Fruit fly (Drosophila melanogaster): ENCODE results near the gene mira.

The mira gene

DNA sequence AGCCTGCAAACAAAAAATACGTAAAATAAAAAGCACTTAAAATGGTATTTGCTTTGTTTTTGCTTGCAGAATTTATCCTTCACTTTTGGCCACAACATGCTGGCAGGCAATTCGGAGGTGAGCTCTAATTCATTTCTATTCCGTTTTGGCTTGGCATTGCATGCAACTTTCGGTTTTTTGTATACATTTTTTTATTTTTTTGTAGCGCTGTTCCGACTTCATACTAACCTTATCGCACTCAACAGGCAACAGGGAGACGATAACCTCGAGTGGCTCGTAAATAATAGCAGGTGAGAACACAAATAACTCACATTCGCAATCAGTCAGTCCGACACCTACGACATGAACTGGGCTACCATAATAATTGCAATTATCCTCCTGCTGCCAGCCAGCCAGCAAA lies 13.2 kb upstream of the mira start, which contains the start of gene CG4783:
CG4783 (plus strand) TSS at position 301 of the 400 bp plus-strand sequence.
- TF ChIP-seq fkh (GFP tag; optimal IDR thresholded peaks at IDR 0.05), result no peak
- peak; percentile 28 for TF ChIP-seq vri (GFP tag; optimal IDR thresholded peaks at IDR 0.05)

dm6 chr3R:19942312-19942711 lies 7.4 kb upstream of the mira start, which contains the start of gene CG46042:
Gene CG46042 (minus strand): TSS chr3R:19942412.
- TF ChIP-seq CG6808 (GFP tag; optimal IDR thresholded peaks at IDR 0.05) (no peak), Sox102F (GFP tag; optimal IDR thresholded peaks at IDR 0.05) (no peak), Hr39 (GFP tag; optimal IDR thresholded peaks at IDR 0.05) (no peak), CG6276 (GFP tag; optimal IDR thresholded peaks at IDR 0.05) (no peak), CG10669 (GFP tag; optimal IDR thresholded peaks at IDR 0.05) (no peak), Lpt (GFP tag; optimal IDR thresholded peaks at IDR 0.05) (no peak), CG8319 (GFP tag; optimal IDR thresholded peaks at IDR 0.05) (no peak), fd85E (GFP tag; optimal IDR thresholded peaks at IDR 0.05) (no peak), ss (GFP tag; optimal IDR thresholded peaks at IDR 0.05) (no peak), CG31627 (GFP tag; optimal IDR thresholded peaks at IDR 0.05) (no peak), fd59A (GFP tag; optimal IDR thresholded peaks at IDR 0.05) (no peak), CG8119 (GFP tag; IDR thresholded peaks at IDR 0.05) (no peak), CG7368 (GFP tag; optimal IDR thresholded peaks at IDR 0.05) (no peak), net (GFP tag; optimal IDR thresholded peaks at IDR 0.05) (no peak), CG6163 (GFP tag; IDR thresholded peaks at IDR 0.05) (no peak), salr (GFP tag; optimal IDR thresholded peaks at IDR 0.05) (no peak), fkh (GFP tag; optimal IDR thresholded peaks at IDR 0.05) (no peak), CG3919 (GFP tag; optimal IDR thresholded peaks at IDR 0.05) (no peak)

- TF ChIP-seq dac (GFP tag; optimal IDR thresholded peaks at IDR 0.05) (no peak), CG8632 (GFP tag; optimal IDR thresholded peaks at IDR 0.05) (no peak), CG11762 (GFP tag; optimal IDR thresholded peaks at IDR 0.05; ENCODE audit: insufficient read depth) (no peak)
Observed at dm6 chr3R:19938941-19939587, 4.1 kb upstream of the mira start.

dm6 chr3R:19935777-19936125 lies 831 bp upstream of the mira start:
- no peak for TF ChIP-seq vri (GFP tag; optimal IDR thresholded peaks at IDR 0.05)
- TF ChIP-seq CG8319 (GFP tag; optimal IDR thresholded peaks at IDR 0.05), result no peak
- TF ChIP-seq dsx (GFP tag; optimal IDR thresholded peaks at IDR 0.05; ENCODE audit: poor library complexity, severe bottlenecking), result no peak
- TF ChIP-seq CG6163 (GFP tag; IDR thresholded peaks at IDR 0.05), result no peak
- no peak for TF ChIP-seq Sox102F (GFP tag; optimal IDR thresholded peaks at IDR 0.05)
- no peak for TF ChIP-seq topi (GFP tag; optimal IDR thresholded peaks at IDR 0.05)
- no peak for TF ChIP-seq Hr39 (GFP tag; optimal IDR thresholded peaks at IDR 0.05)
- no peak for TF ChIP-seq Eip75B (GFP tag; optimal IDR thresholded peaks at IDR 0.05)
- TF ChIP-seq CG6854 (GFP tag; optimal IDR thresholded peaks at IDR 0.05), result no peak
- no peak for TF ChIP-seq Ets96B (tag; optimal IDR thresholded peaks at IDR 0.05)
- no peak for TF ChIP-seq Smox (GFP tag; optimal IDR thresholded peaks at IDR 0.05)
- TF ChIP-seq Sox15 (GFP tag; optimal IDR thresholded peaks at IDR 0.05), result no peak
- no peak for TF ChIP-seq CG3919 (GFP tag; optimal IDR thresholded peaks at IDR 0.05)
- no peak for TF ChIP-seq salr (GFP tag; optimal IDR thresholded peaks at IDR 0.05)
- TF ChIP-seq CG9139 (GFP tag; optimal IDR thresholded peaks at IDR 0.05), result no peak

DNA sequence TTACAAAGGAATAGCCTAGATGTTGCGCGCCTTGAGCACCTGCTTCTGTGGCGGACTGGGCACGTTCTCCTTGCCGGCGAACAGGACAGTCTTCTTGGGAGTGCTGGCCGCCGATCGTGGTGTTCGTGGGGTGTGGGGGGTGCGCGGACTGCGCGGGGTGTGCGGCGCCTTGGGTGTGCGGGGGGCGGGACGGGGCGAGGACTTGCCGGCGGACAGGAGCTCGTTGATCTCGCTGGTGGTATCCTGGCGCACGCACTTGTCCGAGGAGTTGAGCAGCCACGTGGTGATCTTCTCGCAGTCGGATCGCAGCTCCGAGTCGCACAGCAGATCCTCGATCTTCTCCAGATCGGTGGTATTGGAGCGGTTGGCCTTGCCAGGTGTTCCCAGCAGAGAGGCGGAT lies 2.8 kb downstream of the mira start:
- TF ChIP-seq CG3919 (GFP tag; optimal IDR thresholded peaks at IDR 0.05) (no peak), CG8319 (GFP tag; optimal IDR thresholded peaks at IDR 0.05) (no peak), esn (GFP tag; optimal IDR thresholded peaks at IDR 0.05) (no peak), CG7368 (GFP tag; optimal IDR thresholded peaks at IDR 0.05) (no peak), CG31627 (GFP tag; optimal IDR thresholded peaks at IDR 0.05) (no peak), Eip75B (GFP tag; optimal IDR thresholded peaks at IDR 0.05) (no peak), CG6854 (GFP tag; optimal IDR thresholded peaks at IDR 0.05) (no peak), Lpt (GFP tag; optimal IDR thresholded peaks at IDR 0.05) (no peak)
